Worm (Caenorhabditis elegans) whole organism, young adult: ENCODE results near the gene col-171.

ENCODE experiments used
- cebp-2 ChIP-seq: fragments of 200-800 bp; sonication (Bioruptor generic); IDR thresholded peaks from 2 replicates; pipeline ENCODE4 v1.3.6; 2022; ENCODE audit warnings: missing genetic modification characterization, missing compliant biosample characterization
- tbp1 ChIP-seq: fragments of 200-800 bp; sonication (Bioruptor generic); optimal IDR thresholded peaks from 2 replicates; lab custom pipeline; 2018; ENCODE audit warnings: mild to moderate bottlenecking, missing genetic modification characterization, missing compliant biosample characterization

DNA sequence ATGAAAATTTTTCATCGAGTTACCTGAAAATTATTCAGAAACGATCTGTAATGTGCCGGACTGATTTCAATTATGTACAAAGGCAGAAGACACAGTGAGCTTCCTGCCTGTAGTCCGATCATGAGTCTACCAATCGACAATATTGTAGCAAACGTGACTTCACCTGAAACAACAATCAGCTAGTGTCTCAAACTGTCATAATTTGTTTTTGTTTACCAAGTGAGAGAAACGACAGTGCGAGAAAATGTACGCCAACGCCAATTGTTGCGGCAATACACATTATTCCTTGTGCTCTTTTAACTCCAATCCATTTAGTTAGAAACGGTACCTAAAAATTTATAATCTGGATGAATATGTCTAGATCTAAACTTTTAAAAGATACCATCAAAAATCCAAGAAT, 3.2 kb downstream of the col-171 start:
- no peak for TF ChIP-seq cebp-2
- no peak for TF ChIP-seq tbp1
